Worm (Caenorhabditis elegans) whole organism, young adult: ENCODE results near the gene T01G1.2.

Source experiments
- B0019.2 ChIP-seq: fragments of 200-800 bp; sonication (Bioruptor generic); conservative IDR thresholded peaks from 2 replicates; pipeline ENCODE4 v1.3.6; 2022; ENCODE audit warnings: missing genetic modification reagents, missing genetic modification characterization, missing compliant biosample characterization
- cebp-2 ChIP-seq: fragments of 200-800 bp; sonication (Bioruptor generic); IDR thresholded peaks from 2 replicates; pipeline ENCODE4 v1.3.6; 2022; ENCODE audit warnings: missing genetic modification characterization, missing compliant biosample characterization
- ceh-58 ChIP-seq: fragments of 200-800 bp; sonication (Bioruptor generic); IDR thresholded peaks from 2 replicates; pipeline ENCODE4 v1.3.6; 2022; ENCODE audit warnings: missing genetic modification characterization, missing compliant biosample characterization
- efl-1 ChIP-seq: fragments of 150-350 bp; optimal IDR thresholded peaks from 2 replicates; lab custom pipeline; 2014; ENCODE audit warnings: missing biosample characterization, missing genetic modification reagents, missing genetic modification characterization
- egl-44 ChIP-seq: fragments of 200-800 bp; sonication (Bioruptor generic); IDR thresholded peaks from 2 replicates; pipeline ENCODE4 v1.3.6; 2022; ENCODE audit warnings: missing genetic modification reagents, missing genetic modification characterization, missing compliant biosample characterization
- hsf-1 ChIP-seq: fragments of 200-800 bp; sonication (Bioruptor generic); IDR thresholded peaks from 2 replicates; pipeline ENCODE4 v1.3.6; 2022; ENCODE audit warnings: missing genetic modification reagents, missing genetic modification characterization, missing compliant biosample characterization
- nhr-179 ChIP-seq: sonication (generic microtip); optimal IDR thresholded peaks from 2 replicates; lab custom pipeline; 2016; ENCODE audit warnings: mild to moderate bottlenecking, missing genetic modification characterization, missing compliant biosample characterization
- rcor-1 ChIP-seq: fragments of 200-800 bp; sonication (Bioruptor generic); IDR thresholded peaks from 2 replicates; pipeline ENCODE4 v1.3.6; 2022; ENCODE audit warnings: missing genetic modification reagents, missing genetic modification characterization, missing compliant biosample characterization
- rpc-1 ChIP-seq, 2 experiments: fragments of 150-350 bp in 1 of 2; sonication (generic microtip) in 1 of 2; optimal IDR thresholded peaks; 2 replicates each; lab custom pipeline; 2014 to 2018; ENCODE audit warnings: missing biosample characterization in 1 of 2, missing genetic modification characterization in 1 of 2, missing genetic modification reagents in 1 of 2, missing genotype in 1 of 2
- snpc-4 ChIP-seq, 5 experiments: fragments of 150-350 bp in 1 of 5; sonication (generic microtip) in 4 of 5; optimal IDR thresholded peaks; 2 replicates each; lab custom pipeline; 2014 to 2018; ENCODE audit warnings: missing genetic modification characterization in 5 of 5, missing biosample characterization in 3 of 5, antibody characterized with exemption in 2 of 5, mild to moderate bottlenecking in 2 of 5, missing compliant biosample characterization in 2 of 5, missing genotype in 2 of 5, moderate library complexity in 2 of 5, missing genetic modification reagents in 1 of 5
- unc-62 ChIP-seq: fragments of 150-350 bp; optimal IDR thresholded peaks from 2 replicates; lab custom pipeline; 2014; ENCODE audit warnings: missing biosample characterization, missing genetic modification reagents, missing genetic modification characterization

DNA sequence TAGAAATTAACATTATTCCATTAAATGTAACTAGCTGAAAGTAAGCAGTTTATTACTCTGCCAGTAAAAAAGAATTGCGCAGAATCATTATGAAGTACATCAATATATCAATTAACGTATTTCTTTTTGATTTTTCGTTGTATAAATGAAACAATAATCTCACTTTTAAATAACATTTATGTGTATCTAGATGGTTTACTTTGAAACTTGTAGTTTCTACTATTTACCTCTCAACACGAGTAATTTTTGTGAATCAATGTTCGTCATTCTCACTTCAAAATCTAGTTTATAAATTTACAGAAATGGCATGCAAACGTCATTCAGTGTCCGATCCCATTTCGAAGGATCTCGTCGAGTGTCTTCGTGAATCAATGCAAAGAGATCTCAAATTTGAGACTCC is 37.1 kb upstream of the T01G1.2 start, which contains the start of gene gspd-1:
- no peak for TF ChIP-seq rpc-1 (optimal IDR thresholded peaks at IDR 0.05; lab: Kevin White, UChicago)
- no peak for TF ChIP-seq rpc-1 (tag; optimal IDR thresholded peaks at IDR 0.05; lab: Kevin White, UChicago)
- TF ChIP-seq efl-1 (GFP tag; lab: Kevin White, UChicago): no peak
- TF ChIP-seq cebp-2 (GFP tag; lab: Robert Waterston, UW): no peak
- no peak for TF ChIP-seq snpc-4 (GFP tag; optimal IDR thresholded peaks at IDR 0.05; lab: Kevin White, UChicago)
- TF ChIP-seq snpc-4 (tag; optimal IDR thresholded peaks at IDR 0.05; lab: Kevin White, UChicago): no peak
- TF ChIP-seq hsf-1 (GFP tag; lab: Robert Waterston, UW): no peak
- no peak for TF ChIP-seq ceh-58 (GFP tag; lab: Robert Waterston, UW)
- no peak for TF ChIP-seq B0019.2 (GFP tag; lab: Robert Waterston, UW)
- TF ChIP-seq unc-62 (GFP tag; lab: Kevin White, UChicago): no peak
- no peak for TF ChIP-seq rcor-1 (GFP tag; lab: Robert Waterston, UW)
- TF ChIP-seq nhr-179 (tag; lab: Kevin White, UChicago): no peak
- TF ChIP-seq egl-44 (GFP tag; lab: Robert Waterston, UW): no peak
